Fruit fly (Drosophila melanogaster) Kc167 (cell line): Measurements from ENCODE around the gene Vha16-5.

Experiments
- Myc ChIP-seq: fragments of >200 bp; optimal IDR thresholded peaks from 2 replicates; lab custom pipeline; 2017; ENCODE audit warnings: missing external identifiers
- Sin3A ChIP-seq: fragments of >200 bp; optimal IDR thresholded peaks from 2 replicates; lab custom pipeline; 2018; ENCODE audit warnings: missing external identifiers
- h ChIP-seq: fragments of >200 bp; optimal IDR thresholded peaks from 3 replicates; lab custom pipeline; 2018; ENCODE audit warnings: missing external identifiers
- insv ChIP-seq: fragments of >200 bp; optimal IDR thresholded peaks from 3 replicates; lab custom pipeline; 2018; ENCODE audit warnings: missing external identifiers
- psq ChIP-seq: fragments of >200 bp; optimal IDR thresholded peaks from 2 replicates; lab custom pipeline; 2017; ENCODE audit warnings: missing external identifiers
- ttk ChIP-seq: sonication (Bioruptor generic); optimal IDR thresholded peaks from 2 replicates; lab custom pipeline; 2017; ENCODE audit warnings: missing external identifiers

DNA sequence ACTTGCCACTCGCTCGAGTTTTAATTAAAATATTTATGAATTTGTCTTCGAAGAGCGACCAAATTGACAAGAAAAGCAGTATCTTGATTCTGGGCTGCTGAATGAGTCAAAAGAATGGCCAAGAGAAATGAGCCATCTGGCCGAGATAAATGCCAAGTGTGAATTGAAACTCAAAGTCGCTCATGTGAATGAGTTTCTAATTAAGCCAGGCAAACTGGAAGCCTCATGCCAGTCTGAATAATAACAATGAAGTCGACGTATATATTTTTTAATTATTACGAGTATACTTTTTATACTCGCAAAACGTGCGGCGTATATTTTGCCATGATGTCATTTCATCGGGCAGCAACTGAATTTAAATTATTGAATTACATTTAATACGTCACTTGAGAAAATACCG is 27.5 kb downstream of the Vha16-5 start, which contains the start of gene Lip2:
- TF ChIP-seq ttk (lab: Kevin White, UChicago) (no peak), psq (lab: Kevin White, UChicago) (no peak), insv (lab: Kevin White, UChicago) (no peak), h (lab: Kevin White, UChicago) (no peak), Sin3A (lab: Kevin White, UChicago) (no peak), Myc (lab: Kevin White, UChicago) (no peak)
